Worm (Caenorhabditis elegans): Measurements from ENCODE around the gene C16A11.4.

Gene C16A11.4

DNA sequence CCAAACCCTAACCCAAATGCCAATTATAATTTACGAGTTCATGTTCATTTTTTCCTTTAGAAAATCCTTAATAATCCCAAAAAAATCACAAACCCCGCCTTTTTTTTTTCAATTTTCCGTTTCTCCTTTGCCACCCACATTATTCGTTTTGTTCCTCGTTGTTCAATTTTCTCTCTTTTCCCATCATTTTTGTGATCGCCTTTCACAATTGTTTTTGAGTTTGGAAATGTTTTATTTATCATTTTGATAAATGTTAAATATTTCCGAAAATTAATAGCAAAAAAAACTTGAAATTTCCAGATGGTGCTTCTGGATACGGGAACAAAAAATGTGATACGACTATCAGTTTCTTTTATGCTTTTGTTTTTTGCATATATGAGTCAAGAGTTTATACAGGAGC is 11.5 kb upstream of the C16A11.4 start, which contains the start of gene F31D5.2:
TSS of gene F31D5.2 (plus strand) at position 301 of the 400 bp plus-strand sequence.
- TF ChIP-seq K12H6.12 (tag; optimal IDR thresholded peaks at IDR 0.05) (no peak), mel-28 (tag; optimal IDR thresholded peaks at IDR 0.05; ENCODE audit: borderline replicate concordance) (no peak), somi-1 (GFP tag; optimal IDR thresholded peaks at IDR 0.05) (no peak), F55B11.4 (tag; optimal IDR thresholded peaks at IDR 0.05; ENCODE audit: borderline replicate concordance, insufficient read depth) (no peak), ccch-3 (GFP tag; optimal IDR thresholded peaks at IDR 0.05) (no peak), snpc-4 (GFP tag; optimal IDR thresholded peaks at IDR 0.05) (no peak), snpc-4 (tag; optimal IDR thresholded peaks at IDR 0.05) (no peak), nhr-90 (tag; optimal IDR thresholded peaks at IDR 0.05) (no peak), madf-10 (tag; optimal IDR thresholded peaks at IDR 0.05) (no peak), aptf-3 (GFP tag; IDR thresholded peaks at IDR 0.05) (no peak), attf-3 (GFP tag; conservative IDR thresholded peaks at IDR 0.05) (no peak), athp-1 (tag; optimal IDR thresholded peaks at IDR 0.05) (no peak), lag-1 (GFP tag; IDR thresholded peaks at IDR 0.05) (no peak), madf-6 (GFP tag; IDR thresholded peaks at IDR 0.05) (no peak), lsy-27 (tag; optimal IDR thresholded peaks at IDR 0.05; ENCODE audit: borderline replicate concordance, insufficient read depth) (no peak), zim-3 (tag; optimal IDR thresholded peaks at IDR 0.05) (no peak)

DNA sequence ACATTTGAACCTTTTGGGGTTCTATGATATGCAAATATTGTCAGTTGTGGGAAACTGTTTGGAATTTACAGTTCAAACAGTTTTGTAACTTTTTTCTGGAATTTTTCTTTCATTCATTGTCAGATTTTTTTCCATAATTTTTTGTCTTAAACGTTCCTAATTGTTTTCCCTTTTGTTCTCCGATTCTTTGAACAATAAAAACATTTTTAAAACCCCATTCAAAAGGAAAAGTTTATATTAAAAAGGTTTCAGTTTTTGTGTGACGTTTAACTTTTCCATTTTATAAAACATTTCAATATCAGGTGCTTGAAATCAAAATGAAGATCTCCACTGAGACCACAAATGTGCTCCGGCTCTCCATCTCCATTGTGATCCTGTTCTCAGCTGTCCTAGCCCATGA is 7.8 kb upstream of the C16A11.4 start, which contains the start of gene F31D5.1:
TSS of gene F31D5.1 (plus strand) at position 301 of the 400 bp plus-strand sequence.
- TF ChIP-seq chd-7 (tag; optimal IDR thresholded peaks at IDR 0.05) (no peak), snpc-3.4 (tag; optimal IDR thresholded peaks at IDR 0.05) (no peak), aptf-3 (GFP tag; IDR thresholded peaks at IDR 0.05) (no peak), hlh-26 (GFP tag; conservative IDR thresholded peaks at IDR 0.05) (no peak), xnd-1 (tag; optimal IDR thresholded peaks at IDR 0.05) (no peak), nhr-120 (GFP tag; IDR thresholded peaks at IDR 0.05) (no peak), lin-26 (GFP tag; IDR thresholded peaks at IDR 0.05) (no peak)

DNA sequence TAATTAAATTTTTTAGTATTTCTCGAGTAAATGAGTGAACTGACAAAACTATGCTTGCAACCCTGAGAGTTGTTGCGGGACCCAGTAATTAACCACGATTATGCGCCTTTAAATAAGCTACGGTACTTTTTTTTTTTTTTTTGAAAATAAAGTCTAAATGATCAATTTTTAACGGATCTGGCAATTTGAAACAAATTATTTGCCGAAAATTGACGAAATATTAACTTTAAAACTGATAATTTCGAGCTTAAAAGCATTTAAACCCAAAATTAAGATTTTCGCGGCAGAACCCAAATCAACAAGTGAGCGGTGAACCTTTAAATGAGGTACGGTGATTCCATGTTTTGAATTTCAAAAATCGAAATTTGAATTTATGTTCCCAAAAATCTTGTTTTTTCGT is 4.4 kb upstream of the C16A11.4 start:
- TF ChIP-seq ztf-28 (GFP tag; IDR thresholded peaks at IDR 0.05) (no peak), lsl-1 (GFP tag; optimal IDR thresholded peaks at IDR 0.05) (peak; percentile 95), nhr-80 (tag; optimal IDR thresholded peaks at IDR 0.05) (no peak), efl-1 (GFP tag; optimal IDR thresholded peaks at IDR 0.05) (peak; percentile 41), F33H1.4 (GFP tag; IDR thresholded peaks at IDR 0.05) (peak; percentile 92), dpff-1 (tag; optimal IDR thresholded peaks at IDR 0.05) (no peak), xnd-1 (tag; optimal IDR thresholded peaks at IDR 0.05) (peak; percentile 96), madf-6 (GFP tag; IDR thresholded peaks at IDR 0.05) (peak; percentile 96), F52B5.7 (tag; optimal IDR thresholded peaks at IDR 0.05) (no peak), attf-3 (GFP tag; conservative IDR thresholded peaks at IDR 0.05) (no peak), F49E8.2 (tag; optimal IDR thresholded peaks at IDR 0.05; ENCODE audit: insufficient read depth) (peak; percentile 25), D2030.7 (GFP tag; IDR thresholded peaks at IDR 0.05) (peak; percentile 65; the same call in 1 of the 2 replicates), madf-8 (GFP tag; conservative IDR thresholded peaks at IDR 0.05) (peak; percentile 92), lin-54 (GFP tag; optimal IDR thresholded peaks at IDR 0.05) (peak; percentile 50), ceh-91 (GFP tag; IDR thresholded peaks at IDR 0.05) (peak; percentile 82)

DNA sequence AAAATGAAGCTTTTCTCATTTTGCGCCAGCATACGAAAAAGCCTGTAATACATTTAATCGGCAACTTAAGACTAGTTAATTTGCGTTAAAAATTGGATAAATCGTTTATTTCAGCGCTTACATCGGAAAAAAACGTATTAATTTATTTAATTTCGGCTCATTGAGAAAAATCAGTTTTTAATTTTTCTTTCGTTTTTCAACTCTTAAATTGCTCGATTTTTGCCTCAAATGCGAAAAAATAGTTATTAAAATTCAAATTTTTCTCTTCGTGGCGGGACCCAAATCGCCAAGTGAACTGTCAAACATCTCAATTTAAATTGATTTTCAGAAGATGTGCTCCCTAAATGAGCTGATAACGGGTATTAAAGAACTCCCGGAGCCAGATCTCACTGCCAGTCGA is 3.9 kb upstream of the C16A11.4 start, which contains the start of gene C16A11.5:
TSS of gene C16A11.5 (plus strand) at position 323 of the 400 bp plus-strand sequence.
- TF ChIP-seq athp-1 (tag; optimal IDR thresholded peaks at IDR 0.05) (no peak), F23B12.7 (tag; optimal IDR thresholded peaks at IDR 0.05; ENCODE audit: insufficient read depth) (no peak), egrh-3 (GFP tag; IDR thresholded peaks at IDR 0.05) (no peak), unc-62 (GFP tag; optimal IDR thresholded peaks at IDR 0.05) (no peak), F52B5.7 (tag; optimal IDR thresholded peaks at IDR 0.05) (no peak), snpc-4 (GFP tag; optimal IDR thresholded peaks at IDR 0.05) (no peak), snpc-4 (tag; optimal IDR thresholded peaks at IDR 0.05) (no peak), sea-2 (GFP tag; IDR thresholded peaks at IDR 0.05) (no peak), lsy-27 (tag; optimal IDR thresholded peaks at IDR 0.05; ENCODE audit: borderline replicate concordance, insufficient read depth) (no peak), ets-4 (GFP tag; optimal IDR thresholded peaks at IDR 0.05) (no peak), madf-3 (GFP tag; IDR thresholded peaks at IDR 0.05) (no peak)

All from whole organism, young adult.